Worm (Caenorhabditis elegans): Measurements from ENCODE around the gene ZK1307.8.

DNA sequence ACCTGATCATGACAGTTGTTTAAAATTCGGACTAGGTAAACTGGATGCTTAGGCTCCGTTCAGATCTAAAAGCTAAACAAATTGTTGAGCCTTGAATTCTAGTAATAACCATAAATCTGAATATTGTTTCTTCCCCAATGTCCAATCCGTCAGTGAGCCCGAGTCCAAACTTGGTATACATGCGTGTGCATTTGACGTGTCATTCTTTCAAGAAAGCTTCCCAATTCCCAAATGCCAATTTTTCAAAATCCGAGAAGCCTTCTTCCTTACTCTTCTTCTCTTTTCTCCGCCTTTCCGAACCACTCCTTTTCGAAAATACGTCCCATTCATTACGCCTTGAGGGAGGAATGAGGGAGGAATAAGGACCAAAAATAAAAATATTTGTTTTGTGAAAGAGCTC is 47.7 kb upstream of the ZK1307.8 start:
- no peak for TF ChIP-seq fkh-10 (GFP tag; optimal IDR thresholded peaks at IDR 0.05)
- TF ChIP-seq nhr-10 (tag; optimal IDR thresholded peaks at IDR 0.05) = no peak
- TF ChIP-seq unc-62 (GFP tag; optimal IDR thresholded peaks at IDR 0.05 in 1 of 2) = no peak
- no peak for TF ChIP-seq unc-62 (tag; optimal IDR thresholded peaks at IDR 0.05)

All from whole organism, L4 larva.